Worm (Caenorhabditis elegans) whole organism, dauer: Measurements from ENCODE around the gene mob-4.

ENCODE experiments used
- unc-62 ChIP-seq: sonication (generic microtip); optimal IDR thresholded peaks from 2 replicates; lab custom pipeline; 2017; ENCODE audit warnings: missing biosample characterization, missing genetic modification reagents, missing genetic modification characterization

The mob-4 gene

DNA sequence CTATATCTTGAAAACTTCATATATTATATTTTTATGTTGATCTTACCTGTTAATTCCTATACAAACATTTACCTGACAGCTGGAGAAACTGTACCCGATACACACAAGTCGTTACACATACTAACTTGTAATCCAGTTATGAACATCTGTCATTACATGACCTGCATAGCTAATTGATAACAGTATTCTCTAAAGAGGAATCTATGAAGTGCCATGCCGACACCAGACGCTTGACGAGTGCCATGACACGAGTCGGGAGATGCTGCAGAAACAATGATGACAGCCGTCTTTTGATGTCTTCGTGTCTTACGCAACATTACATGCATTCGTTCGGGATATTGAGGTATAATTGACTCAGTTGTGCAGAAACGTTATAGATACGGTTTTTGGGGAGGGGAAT is 4.8 kb upstream of the mob-4 start:
- no peak for TF ChIP-seq unc-62 (GFP tag; lab: Kevin White, UChicago)

DNA sequence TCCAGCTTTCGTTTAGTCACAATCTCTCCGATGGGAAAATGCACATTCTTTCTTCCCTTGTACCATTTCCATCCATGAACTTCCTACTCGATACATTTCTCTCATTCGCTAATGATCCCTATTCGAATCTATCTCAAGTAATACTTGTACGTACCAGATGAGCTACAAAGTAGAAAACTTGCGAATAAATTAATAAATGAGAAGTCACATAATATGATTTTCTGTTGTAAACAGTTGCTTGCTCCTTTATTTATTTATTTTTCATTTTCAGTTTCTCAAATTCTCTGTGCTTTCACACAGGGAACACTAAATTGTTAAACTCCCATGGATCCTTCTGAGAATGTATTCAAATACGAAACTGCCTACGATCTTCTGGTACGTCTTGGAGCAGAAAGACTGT is 1.3 kb downstream of the mob-4 start, which contains the start of gene rfs-1:
Gene rfs-1 (plus strand): TSS at position 301 of the 400 bp plus-strand sequence.
- TF ChIP-seq unc-62 (GFP tag; lab: Kevin White, UChicago) = no peak

DNA sequence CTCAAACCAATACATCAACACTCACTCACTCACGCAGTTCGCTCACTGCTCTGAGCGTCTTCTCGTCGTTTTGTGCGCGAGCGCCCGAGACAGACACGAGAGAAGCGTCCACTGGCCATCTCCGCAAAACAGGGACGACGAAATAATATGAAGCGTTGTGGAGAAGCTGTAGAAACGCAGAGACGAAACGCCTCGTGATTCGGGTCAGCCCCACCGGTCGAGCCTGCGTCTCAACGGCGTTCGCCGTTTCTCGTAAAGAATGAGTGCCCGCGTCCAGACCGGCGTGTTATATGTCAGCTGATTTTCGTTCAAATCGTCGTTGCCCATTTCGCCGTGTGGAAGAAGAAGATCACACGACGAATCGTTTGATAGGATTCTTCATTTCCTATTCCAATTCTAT is 2.6 kb downstream of the mob-4 start, which contains the start of gene fbxl-1:
Gene fbxl-1 (plus strand): TSS at position 320 of the 400 bp plus-strand sequence.
- no peak for TF ChIP-seq unc-62 (GFP tag; lab: Kevin White, UChicago)

DNA sequence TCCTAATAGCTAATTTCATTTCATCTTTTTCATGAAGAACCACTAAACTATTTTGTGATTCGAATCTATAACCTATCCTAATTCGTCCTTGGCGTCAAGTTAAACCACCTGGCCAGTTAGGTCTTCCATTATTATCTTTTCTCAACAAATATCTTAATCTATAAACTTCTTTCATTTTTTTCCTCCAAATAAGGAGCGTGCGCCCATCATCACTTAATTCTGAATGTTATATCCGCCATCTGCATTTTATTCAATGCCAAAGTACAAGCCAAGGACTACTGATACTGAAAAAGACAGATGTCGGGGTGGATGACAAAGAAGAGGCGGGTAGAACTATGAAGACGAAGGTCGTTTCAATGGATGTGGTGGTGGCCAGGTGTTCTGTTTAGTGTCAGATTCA is 4.0 kb downstream of the mob-4 start:
- TF ChIP-seq unc-62 (GFP tag; lab: Kevin White, UChicago) = no peak

DNA sequence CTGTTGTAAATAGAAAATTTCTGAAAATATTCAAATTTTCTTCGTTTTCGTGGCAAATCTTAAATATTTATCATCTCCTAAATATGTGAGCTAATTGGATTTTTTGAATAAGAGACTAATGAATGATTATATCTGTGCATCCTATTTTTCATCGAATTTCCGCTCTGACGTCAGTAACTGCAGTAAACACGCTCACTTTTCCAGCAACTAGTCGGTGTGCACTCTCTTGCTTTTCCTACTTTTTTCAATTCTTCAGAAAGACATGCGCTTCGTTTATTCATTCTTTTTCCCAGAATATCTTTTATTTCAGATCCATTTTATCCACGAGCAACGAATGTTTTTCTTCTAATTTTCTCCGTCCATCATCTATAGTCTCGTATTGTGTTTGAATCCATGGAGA is 4.6 kb downstream of the mob-4 start:
- TF ChIP-seq unc-62 (GFP tag; lab: Kevin White, UChicago) = no peak

DNA sequence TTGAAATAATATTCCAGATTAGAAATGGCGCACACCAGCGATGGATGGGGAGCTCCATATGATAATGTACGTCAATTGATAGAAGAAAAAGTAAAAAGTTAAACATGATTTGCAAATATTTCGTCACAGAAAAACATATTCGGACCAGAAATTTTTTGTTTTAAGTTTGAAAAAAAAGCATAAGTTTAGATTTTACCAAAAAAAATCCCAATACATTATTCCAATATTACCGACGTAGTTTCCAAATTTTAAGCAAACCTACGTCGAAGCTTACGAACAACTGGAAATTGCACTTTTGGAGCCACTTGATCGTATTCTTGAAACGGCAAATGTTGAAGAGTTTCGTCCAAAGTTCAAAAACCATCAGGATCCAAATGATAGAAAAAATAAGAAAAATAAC is 7.7 kb downstream of the mob-4 start, which contains the start of gene henn-1:
Gene henn-1 (plus strand): TSS at position 18 of the 400 bp plus-strand sequence.
- TF ChIP-seq unc-62 (GFP tag; lab: Kevin White, UChicago) = no peak

DNA sequence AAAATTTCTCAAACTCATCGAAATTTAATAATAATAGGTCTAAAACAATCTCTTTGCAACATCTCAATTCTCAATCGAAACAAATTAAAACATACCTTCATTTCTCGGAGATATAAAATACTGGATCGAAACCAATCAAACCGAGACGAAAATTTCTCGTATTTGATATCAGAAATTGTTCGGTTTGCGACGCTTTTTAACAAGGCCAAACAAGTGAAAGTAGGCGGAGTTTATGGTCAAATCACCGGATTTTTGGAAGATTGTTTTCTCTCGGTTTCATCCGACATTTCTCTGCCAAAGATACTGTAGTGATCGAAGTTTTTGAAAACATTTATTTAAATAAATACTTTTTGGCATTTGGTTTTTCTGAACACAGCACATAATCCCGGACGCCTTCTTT is 10.5 kb downstream of the mob-4 start, which contains the start of gene C02F5.14:
Gene C02F5.14 (minus strand): TSS at position 157 of the 400 bp plus-strand sequence.
- no peak for TF ChIP-seq unc-62 (GFP tag; lab: Kevin White, UChicago)

DNA sequence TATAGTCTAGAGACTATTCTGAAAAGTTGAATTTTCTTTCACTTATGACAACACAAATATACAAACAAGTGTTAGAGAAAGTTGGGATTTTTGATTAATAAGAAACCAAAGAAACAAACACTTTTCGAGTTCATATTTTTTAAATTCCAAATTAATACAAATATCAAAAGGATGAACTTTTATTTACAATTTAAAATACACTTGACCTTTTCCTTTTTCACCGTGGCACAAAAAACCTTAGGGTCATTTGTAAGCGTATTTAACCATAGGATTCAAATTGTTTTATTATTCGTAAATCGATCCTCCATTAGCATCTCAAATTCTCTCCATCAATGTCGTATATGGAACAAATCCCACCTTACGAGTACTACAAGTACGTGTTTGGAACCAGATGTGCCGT is 11.0 kb downstream of the mob-4 start, which contains the start of gene C02F5.5:
Gene C02F5.5 (plus strand): TSS at position 301 of the 400 bp plus-strand sequence.
- TF ChIP-seq unc-62 (GFP tag; lab: Kevin White, UChicago) = no peak

DNA sequence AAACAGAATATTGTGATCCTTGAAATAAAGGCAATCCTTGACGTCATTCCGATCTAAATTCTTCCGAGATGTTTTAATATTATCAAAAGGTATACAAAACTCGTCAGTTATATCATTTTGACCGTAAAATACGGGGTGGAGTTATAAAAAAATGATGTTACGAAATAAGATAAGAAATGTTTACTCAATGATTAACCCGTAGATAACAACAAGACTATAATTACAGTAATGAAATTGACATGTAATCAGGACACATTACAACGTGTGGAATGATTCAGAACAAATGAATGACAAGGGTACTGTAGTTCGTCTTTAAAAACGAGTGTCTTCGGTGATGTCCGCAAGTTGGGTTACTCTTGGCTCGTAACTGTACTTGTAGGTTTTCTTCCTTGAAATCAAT is 12.9 kb downstream of the mob-4 start, which contains the start of gene tsp-2:
Gene tsp-2 (minus strand): TSS at position 109 of the 400 bp plus-strand sequence.
- TF ChIP-seq unc-62 (GFP tag; lab: Kevin White, UChicago) = no peak

DNA sequence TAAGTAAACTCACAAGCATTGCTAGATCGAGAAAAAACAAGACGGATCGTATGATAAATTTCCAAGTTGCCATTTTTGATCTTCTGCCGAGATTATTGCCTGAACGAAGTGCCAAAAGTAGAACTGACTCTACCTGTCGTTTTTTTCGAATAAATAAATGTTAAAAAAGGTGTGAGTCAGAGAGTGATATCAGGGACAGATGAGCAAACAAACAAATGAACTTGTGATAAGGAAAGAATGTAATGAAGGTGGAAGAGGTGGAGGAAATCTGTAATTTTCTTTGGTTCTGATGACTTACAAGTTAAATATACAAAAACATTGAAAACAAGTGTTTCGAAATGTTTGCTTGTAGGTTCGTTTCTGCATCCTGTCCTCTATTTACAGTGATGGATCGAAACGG is 14.4 kb downstream of the mob-4 start, which contains the start of gene tsp-1:
Gene tsp-1 (minus strand): TSS at position 99 of the 400 bp plus-strand sequence.
- no peak for TF ChIP-seq unc-62 (GFP tag; lab: Kevin White, UChicago)

DNA sequence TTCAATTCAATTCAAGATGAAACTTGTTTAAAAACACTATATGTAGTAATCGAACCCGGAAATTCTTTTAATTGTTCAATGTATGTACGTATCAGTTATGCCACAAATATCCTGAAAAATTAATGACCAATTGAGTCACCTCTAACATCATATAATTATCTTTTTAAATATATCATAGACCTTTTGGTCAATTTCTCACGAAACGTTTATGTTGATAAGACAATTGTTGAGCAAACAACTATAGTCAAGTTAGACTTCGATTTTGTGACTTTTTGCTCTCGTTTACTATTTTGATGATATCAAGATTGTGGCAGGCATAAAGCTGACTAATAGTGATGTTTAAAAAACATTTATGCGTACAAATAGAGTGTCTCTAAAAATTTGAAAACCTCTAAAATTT is 15.3 kb downstream of the mob-4 start:
- TF ChIP-seq unc-62 (GFP tag; lab: Kevin White, UChicago) = no peak

DNA sequence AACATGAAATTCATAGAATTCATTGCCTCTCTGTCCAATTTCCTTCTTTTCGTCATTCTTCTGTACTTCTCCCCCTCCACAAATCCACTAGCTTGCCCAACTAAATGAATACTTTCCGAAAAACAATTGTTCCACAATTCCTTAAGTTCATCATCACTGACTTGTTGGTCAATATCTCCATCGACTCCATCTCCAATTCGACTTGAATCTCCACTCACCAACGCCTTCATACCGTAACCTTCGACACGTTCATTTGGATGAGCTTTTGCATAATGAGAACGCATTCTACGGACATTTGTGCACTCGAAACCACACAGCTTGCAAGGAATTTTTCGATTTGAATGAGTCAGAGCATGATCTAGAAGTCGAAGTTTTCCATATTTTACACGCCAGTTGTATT is 16.1 kb downstream of the mob-4 start:
- no peak for TF ChIP-seq unc-62 (GFP tag; lab: Kevin White, UChicago)

DNA sequence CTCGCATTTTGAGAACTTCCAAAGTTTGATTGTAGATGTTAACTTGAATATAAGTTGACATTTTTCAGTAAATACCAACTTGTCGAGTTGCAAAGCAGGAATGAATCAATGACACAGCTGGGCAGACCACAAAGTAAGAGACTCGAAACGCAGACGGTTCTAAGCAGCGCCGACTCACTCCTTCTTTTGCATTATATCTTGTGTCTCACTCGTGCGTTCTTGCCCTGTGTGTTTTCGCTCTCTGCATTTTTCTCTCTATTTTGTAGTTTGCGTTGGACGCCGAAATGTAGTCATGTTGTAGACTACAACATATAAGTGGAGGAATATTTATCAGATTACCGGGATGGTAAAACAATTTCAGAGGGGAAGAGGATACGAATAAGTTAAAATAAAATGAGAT is 17.9 kb downstream of the mob-4 start, which contains the start of gene C02F5.12:
Gene C02F5.12 (minus strand): TSS at position 221 of the 400 bp plus-strand sequence.
- TF ChIP-seq unc-62 (GFP tag; lab: Kevin White, UChicago) = no peak

DNA sequence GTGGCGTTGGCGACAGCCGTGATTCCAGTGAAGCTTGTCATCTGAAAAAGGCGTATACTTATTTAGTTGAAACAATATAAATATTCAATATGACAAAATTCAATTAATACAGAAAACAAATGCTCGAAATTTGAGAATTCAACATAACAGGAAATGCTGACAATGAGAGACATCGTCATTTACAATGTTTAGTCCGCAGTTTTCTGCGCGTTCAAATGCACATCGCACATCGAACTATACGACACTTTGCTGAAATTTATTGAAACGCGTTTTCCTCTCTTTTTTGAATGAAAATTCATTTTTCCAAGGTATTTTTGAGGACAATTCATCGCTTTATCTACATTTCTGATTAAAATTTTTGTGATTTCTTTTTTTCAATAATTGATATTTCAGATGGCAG is 19.2 kb downstream of the mob-4 start, which contains the start of the genes pbs-6 and cids-1:
Gene pbs-6 (minus strand): TSS at position 41 of the 400 bp plus-strand sequence.
Gene cids-1 (plus strand): TSS at position 394 of the 400 bp plus-strand sequence.
- no peak for TF ChIP-seq unc-62 (GFP tag; lab: Kevin White, UChicago)

DNA sequence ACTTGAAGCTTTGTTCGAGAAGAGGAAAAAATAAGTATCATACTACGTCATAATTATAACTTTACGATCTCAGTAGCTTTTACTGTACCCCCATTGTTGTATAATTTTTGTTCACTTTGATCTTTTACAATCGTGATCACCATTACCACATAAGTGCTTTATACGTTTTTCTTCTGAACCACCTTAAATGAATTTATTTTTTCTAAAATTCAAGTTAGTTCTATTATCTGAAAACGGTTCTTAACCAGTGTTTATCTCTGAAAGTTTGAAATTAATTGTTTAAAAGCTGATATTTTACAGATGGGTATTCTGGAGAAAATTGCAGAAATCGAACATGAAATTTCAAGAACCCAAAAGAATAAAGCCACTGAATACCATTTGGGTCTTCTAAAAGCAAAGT is 20.7 kb downstream of the mob-4 start, which contains the start of gene C02F5.3:
Gene C02F5.3 (plus strand): TSS at position 301 of the 400 bp plus-strand sequence.
- TF ChIP-seq unc-62 (GFP tag; lab: Kevin White, UChicago) = no peak

DNA sequence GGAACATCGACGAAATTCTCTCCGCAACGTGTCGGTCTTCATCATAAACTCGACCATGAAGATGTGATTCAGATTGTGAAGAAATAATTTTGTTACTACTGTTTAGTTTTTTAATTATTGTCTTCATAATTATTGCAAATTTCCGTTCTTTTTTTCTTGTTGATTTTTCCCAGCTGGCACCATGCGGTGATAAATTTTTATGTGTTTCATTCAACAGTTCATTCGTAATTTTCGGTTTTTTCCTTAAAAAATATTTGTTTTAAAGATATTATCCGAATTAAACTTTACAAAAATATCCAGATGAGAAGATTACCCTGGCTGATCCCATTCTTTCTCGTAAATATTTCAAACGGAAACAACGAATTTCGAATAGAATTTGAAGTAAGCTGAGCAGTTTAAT is 22.2 kb downstream of the mob-4 start, which contains the start of gene C02F5.13:
Gene C02F5.13 (plus strand): TSS at position 301 of the 400 bp plus-strand sequence.
- TF ChIP-seq unc-62 (GFP tag; lab: Kevin White, UChicago) = no peak

DNA sequence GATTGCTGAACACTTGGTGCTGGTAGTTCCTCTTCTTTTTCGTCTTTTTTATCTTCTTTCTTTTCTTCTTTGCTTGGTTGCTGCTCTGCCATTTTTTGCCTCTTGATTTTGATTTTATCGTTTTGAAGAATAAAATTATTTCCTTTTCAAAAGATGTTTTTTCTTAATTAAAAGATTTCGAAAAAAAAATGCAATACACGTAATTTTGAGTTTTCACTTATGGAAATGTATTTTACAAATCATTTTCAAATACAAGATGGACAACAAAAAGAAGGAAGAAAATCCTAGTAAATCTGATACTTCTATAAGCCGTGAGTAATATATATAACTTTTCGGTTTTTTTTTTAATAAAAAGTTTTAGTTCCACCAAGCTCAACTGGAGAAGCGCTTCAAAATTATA is 24.5 kb downstream of the mob-4 start, which contains the start of the genes C02F5.10 and C02F5.2:
Gene C02F5.10 (minus strand): TSS at position 101 of the 400 bp plus-strand sequence.
Gene C02F5.2 (plus strand): TSS at position 239 of the 400 bp plus-strand sequence.
- no peak for TF ChIP-seq unc-62 (GFP tag; lab: Kevin White, UChicago)
